Fruit fly (Drosophila melanogaster) ovary, adult (tissue): ENCODE measurements around the gene Sqor.

Experiments used
- CG17801 ChIP-seq: fragments of 200-800 bp; optimal IDR thresholded peaks from 2 replicates; lab custom pipeline; 2019; ENCODE audit warnings: missing biosample characterization, mild to moderate bottlenecking, missing genetic modification characterization, moderate library complexity; ENCODE audit not compliant: partially characterized antibody

The Sqor gene

dm6 chr3L:4253611-4254300 lies 13.8 kb downstream of the Sqor start:
- TF ChIP-seq CG17801, result no peak

- TF ChIP-seq CG17801, result peak; percentile 32
Measured at dm6 chr3L:4254301-4254834, 14.4 kb downstream of the Sqor start, which contains the start of the genes ago and CG1265. Gene ago (minus strand): TSS chr3L:4254306. Gene CG1265 (plus strand): TSS chr3L:4254776.

dm6 chr3L:4259102-4259558 lies 19.2 kb downstream of the Sqor start, which contains the start of the genes CG15011 and CG1309:
Gene CG15011 (minus strand): TSS chr3L:4259152.
Gene CG1309 (plus strand): TSS chr3L:4259430.
- TF ChIP-seq CG17801, result peak; percentile 83

- no peak for TF ChIP-seq CG17801
Measured at dm6 chr3L:4261177-4261576, 21.2 kb downstream of the Sqor start.

dm6 chr3L:4262384-4262783 lies 22.4 kb downstream of the Sqor start, which contains the start of the genes CG11586 and VhaM9.7-a:
Gene CG11586 (minus strand): TSS chr3L:4262470.
Gene VhaM9.7-a (plus strand): TSS chr3L:4262705.
- peak; percentile 15 for TF ChIP-seq CG17801

dm6 chr3L:4263502-4263901 lies 23.5 kb downstream of the Sqor start, which contains the start of gene CG1273:
Gene CG1273 (plus strand): TSS chr3L:4263719.
- TF ChIP-seq CG17801, result no peak

- no peak for TF ChIP-seq CG17801
Measured at dm6 chr3L:4264963-4265362, 25.0 kb downstream of the Sqor start.

- TF ChIP-seq CG17801, result no peak
Measured at dm6 chr3L:4265836-4266235, 25.9 kb downstream of the Sqor start.

dm6 chr3L:4267403-4267802 lies 27.4 kb downstream of the Sqor start, which contains the start of gene CG33764:
Gene CG33764 (minus strand): TSS chr3L:4267503.
- no peak for TF ChIP-seq CG17801

- TF ChIP-seq CG17801, result no peak
Measured at dm6 chr3L:4269208-4269607, 29.2 kb downstream of the Sqor start.

dm6 chr3L:4269920-4270319 lies 29.9 kb downstream of the Sqor start:
- TF ChIP-seq CG17801, result no peak

dm6 chr3L:4270949-4271827 lies 31.2 kb downstream of the Sqor start:
- no peak for TF ChIP-seq CG17801

- no peak for TF ChIP-seq CG17801
Measured at dm6 chr3L:4272167-4272773, 32.3 kb downstream of the Sqor start.

dm6 chr3L:4277796-4278195 lies 37.8 kb downstream of the Sqor start, which contains the start of gene Ctl1:
Gene Ctl1 (plus strand): TSS chr3L:4277962.
- no peak for TF ChIP-seq CG17801

dm6 chr3L:4282627-4283026 lies 42.7 kb downstream of the Sqor start, which contains the start of gene CG11583:
Gene CG11583 (minus strand): TSS chr3L:4282817.
- TF ChIP-seq CG17801, result peak; percentile 60

dm6 chr3L:4283428-4284089 lies 43.6 kb downstream of the Sqor start, which contains the start of the genes srw and CG1316:
Gene srw (minus strand): TSS chr3L:4283478.
Gene CG1316 (plus strand): TSS chr3L:4283851.
- TF ChIP-seq CG17801, result peak; percentile 47
